Fruit fly (Drosophila melanogaster): ENCODE data around the gene RpS28-like.

Gene RpS28-like

DNA sequence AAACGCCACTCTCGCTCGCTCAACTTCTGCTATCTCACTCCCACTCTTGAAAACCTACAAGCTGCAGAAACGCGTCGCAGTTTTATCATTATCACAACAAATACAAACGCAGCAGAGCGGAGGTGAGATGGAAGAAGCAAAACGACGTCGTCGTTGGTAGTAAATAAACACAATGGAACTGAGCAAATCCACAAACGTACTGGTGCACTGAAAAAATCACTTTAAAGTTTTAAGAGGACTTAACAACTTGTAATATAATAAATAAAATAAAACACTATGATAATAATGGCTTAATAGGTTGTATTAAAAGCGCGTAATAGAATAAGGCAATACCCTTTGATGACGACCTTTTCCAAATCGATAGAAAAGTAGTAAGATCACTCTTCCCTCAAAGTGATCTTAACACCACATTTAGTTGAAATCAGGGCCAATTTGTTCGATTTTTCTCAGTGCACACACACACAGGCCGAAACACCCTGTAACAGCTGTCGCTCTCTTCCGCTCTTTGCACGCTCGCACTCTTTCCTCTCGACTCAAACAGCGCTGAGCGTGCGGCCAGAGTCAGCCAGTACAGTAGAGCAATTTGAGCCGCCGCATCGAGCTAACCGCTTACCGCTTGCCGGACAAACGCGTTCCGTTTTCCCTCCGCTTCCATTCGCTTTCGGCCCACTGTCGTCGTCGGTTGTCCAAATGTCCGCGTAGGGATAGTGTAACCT is 12.8 kb downstream of the RpS28-like start:
- TF ChIP-seq CG33017 (tag; optimal IDR thresholded peaks at IDR 0.05) = peak; percentile 92
- TF ChIP-seq CG11617 (GFP tag; optimal IDR thresholded peaks at IDR 0.05) = peak; percentile 97
- peak; percentile 83 for TF ChIP-seq CG14711 (tag; optimal IDR thresholded peaks at IDR 0.05)
- TF ChIP-seq CG7045 (GFP tag; optimal IDR thresholded peaks at IDR 0.05) = peak; percentile 95
- TF ChIP-seq Hr96 (GFP tag; optimal IDR thresholded peaks at IDR 0.05) = peak; percentile 76
- peak; percentile 88 for TF ChIP-seq Crg-1 (GFP tag; optimal IDR thresholded peaks at IDR 0.05)
- TF ChIP-seq CG12768 (GFP tag; optimal IDR thresholded peaks at IDR 0.05) = peak; percentile 94
- TF ChIP-seq bab1 (GFP tag; optimal IDR thresholded peaks at IDR 0.05) = peak; percentile 96
- peak; percentile 95 for TF ChIP-seq Clk (GFP tag; optimal IDR thresholded peaks at IDR 0.05)
- peak; percentile 80 for TF ChIP-seq Mnt (GFP tag; optimal IDR thresholded peaks at IDR 0.05)
- TF ChIP-seq ovo (GFP tag; optimal IDR thresholded peaks at IDR 0.05) = peak; percentile 84
- peak; percentile 93 for TF ChIP-seq CG5204 (GFP tag; optimal IDR thresholded peaks at IDR 0.05)
- TF ChIP-seq pad (GFP tag; optimal IDR thresholded peaks at IDR 0.05) = peak; percentile 87
- TF ChIP-seq cnc (optimal IDR thresholded peaks at IDR 0.05) = no peak
- peak; percentile 95 for TF ChIP-seq CG7101 (tag; optimal IDR thresholded peaks at IDR 0.05)
- TF ChIP-seq CG1620 (GFP tag; optimal IDR thresholded peaks at IDR 0.05) = peak; percentile 90
- peak; percentile 93 for TF ChIP-seq cic (GFP tag; optimal IDR thresholded peaks at IDR 0.05)
- TF ChIP-seq tj (GFP tag; optimal IDR thresholded peaks at IDR 0.05) = peak; percentile 74
- peak; percentile 88 for TF ChIP-seq toe (GFP tag; optimal IDR thresholded peaks at IDR 0.05)
- peak; percentile 95 for TF ChIP-seq kay (GFP tag; ENCODE audit: borderline replicate concordance)

DNA sequence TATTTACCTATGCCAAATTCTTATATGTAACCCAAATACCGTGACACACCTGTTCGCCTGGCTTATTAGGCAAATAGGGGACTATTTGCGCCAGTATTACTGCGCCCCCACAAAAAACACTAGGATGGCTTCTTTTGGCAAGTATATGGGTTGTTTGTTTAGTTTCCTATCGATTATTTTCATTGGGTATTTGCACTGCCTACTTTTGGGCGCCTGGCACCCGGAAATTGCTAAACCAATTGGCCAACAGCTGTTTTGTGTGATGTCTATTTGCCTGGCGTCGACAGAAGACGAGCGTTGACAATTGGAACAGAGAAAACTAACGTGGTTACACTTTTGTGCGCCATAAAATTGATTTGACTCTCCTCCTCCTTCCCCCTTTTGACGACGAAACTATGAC is 16.4 kb downstream of the RpS28-like start:
- TF ChIP-seq CG11617 (GFP tag; optimal IDR thresholded peaks at IDR 0.05) = no peak
- TF ChIP-seq CG12768 (GFP tag; optimal IDR thresholded peaks at IDR 0.05) = no peak
- no peak for TF ChIP-seq Hr96 (GFP tag; optimal IDR thresholded peaks at IDR 0.05)
- TF ChIP-seq CG7045 (GFP tag; optimal IDR thresholded peaks at IDR 0.05) = no peak
- TF ChIP-seq pad (GFP tag; optimal IDR thresholded peaks at IDR 0.05) = no peak
- TF ChIP-seq CG33017 (tag; optimal IDR thresholded peaks at IDR 0.05) = no peak
- no peak for TF ChIP-seq bab1 (GFP tag; optimal IDR thresholded peaks at IDR 0.05)
- no peak for TF ChIP-seq kay (GFP tag; ENCODE audit: borderline replicate concordance)
- TF ChIP-seq ovo (GFP tag; optimal IDR thresholded peaks at IDR 0.05) = no peak
- TF ChIP-seq CG1620 (GFP tag; optimal IDR thresholded peaks at IDR 0.05) = no peak
- TF ChIP-seq CG7101 (tag; optimal IDR thresholded peaks at IDR 0.05) = no peak
- no peak for TF ChIP-seq tj (GFP tag; optimal IDR thresholded peaks at IDR 0.05)
- no peak for TF ChIP-seq Mnt (GFP tag; optimal IDR thresholded peaks at IDR 0.05)
- TF ChIP-seq toe (GFP tag; optimal IDR thresholded peaks at IDR 0.05) = no peak
- no peak for TF ChIP-seq cnc (optimal IDR thresholded peaks at IDR 0.05)
- no peak for TF ChIP-seq Crg-1 (GFP tag; optimal IDR thresholded peaks at IDR 0.05)
- no peak for TF ChIP-seq cic (GFP tag; optimal IDR thresholded peaks at IDR 0.05)
- no peak for TF ChIP-seq Clk (GFP tag; optimal IDR thresholded peaks at IDR 0.05)
- TF ChIP-seq CG5204 (GFP tag; optimal IDR thresholded peaks at IDR 0.05) = no peak

DNA sequence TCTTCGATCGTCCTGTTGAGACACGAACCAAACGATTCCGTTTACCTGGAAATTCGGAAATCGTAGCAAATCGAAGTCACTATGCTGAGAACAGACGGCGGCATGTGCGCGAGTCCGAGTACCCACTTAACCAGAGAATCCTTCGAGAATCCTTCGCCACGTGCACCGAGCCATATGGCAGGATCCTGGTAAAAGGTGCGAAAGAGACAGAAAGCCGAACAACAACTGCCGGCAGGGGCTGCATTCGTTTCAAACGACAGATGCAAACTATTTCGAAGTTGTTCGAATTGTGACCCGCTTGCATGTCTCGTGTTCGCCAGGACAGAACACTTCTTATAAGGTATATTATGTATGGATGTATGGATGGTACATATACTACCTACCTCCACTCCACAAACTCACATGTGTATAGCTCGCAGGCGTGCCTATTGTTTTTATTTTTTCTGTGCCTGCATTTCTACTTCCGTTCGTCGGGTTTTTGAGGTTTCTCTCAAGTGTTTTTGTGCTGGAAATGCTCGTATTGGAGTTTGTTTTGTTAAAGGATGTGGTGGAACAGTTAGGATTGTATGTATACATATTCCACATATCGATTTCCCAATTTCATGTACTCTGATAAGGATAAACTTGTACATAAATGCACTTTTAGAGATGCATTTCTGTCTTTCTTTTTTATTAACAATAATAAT is 17.9 kb downstream of the RpS28-like start:
- TF ChIP-seq CG1620 (GFP tag; optimal IDR thresholded peaks at IDR 0.05) (no peak), Mnt (GFP tag; optimal IDR thresholded peaks at IDR 0.05) (no peak), pad (GFP tag; optimal IDR thresholded peaks at IDR 0.05) (no peak), ovo (GFP tag; optimal IDR thresholded peaks at IDR 0.05) (no peak), CG33017 (tag; optimal IDR thresholded peaks at IDR 0.05) (no peak), CG14711 (tag; optimal IDR thresholded peaks at IDR 0.05) (no peak), kay (GFP tag; ENCODE audit: borderline replicate concordance) (no peak)

DNA sequence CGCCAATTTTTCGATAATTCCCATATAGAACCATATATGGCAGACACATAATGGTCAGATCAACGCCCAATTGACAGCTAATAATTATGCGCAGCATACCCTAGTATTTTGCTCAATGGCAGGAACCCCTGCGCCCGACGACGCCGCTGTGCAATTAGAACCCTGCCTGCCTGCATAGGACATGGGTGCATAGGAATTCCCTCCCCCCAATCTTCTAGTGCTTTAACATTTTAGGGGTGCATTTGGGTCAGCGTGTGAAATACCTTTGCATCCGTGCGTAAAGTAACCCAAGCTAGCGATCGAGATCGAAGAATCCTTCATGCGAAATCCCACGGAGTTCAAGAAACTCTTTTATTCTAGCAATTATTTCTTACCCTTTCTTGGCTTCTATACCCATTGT is 18.6 kb downstream of the RpS28-like start:
- TF ChIP-seq ovo (GFP tag; optimal IDR thresholded peaks at IDR 0.05) = no peak
- no peak for TF ChIP-seq CG12768 (GFP tag; optimal IDR thresholded peaks at IDR 0.05)
- TF ChIP-seq CG7045 (GFP tag; optimal IDR thresholded peaks at IDR 0.05) = no peak
- no peak for TF ChIP-seq cic (GFP tag; optimal IDR thresholded peaks at IDR 0.05)
- TF ChIP-seq kay (GFP tag; ENCODE audit: borderline replicate concordance) = no peak
- no peak for TF ChIP-seq CG5204 (GFP tag; optimal IDR thresholded peaks at IDR 0.05)
- no peak for TF ChIP-seq CG1620 (GFP tag; optimal IDR thresholded peaks at IDR 0.05)
- TF ChIP-seq CG11617 (GFP tag; optimal IDR thresholded peaks at IDR 0.05) = no peak
- TF ChIP-seq Clk (GFP tag; optimal IDR thresholded peaks at IDR 0.05) = no peak
- no peak for TF ChIP-seq Crg-1 (GFP tag; optimal IDR thresholded peaks at IDR 0.05)
- no peak for TF ChIP-seq toe (GFP tag; optimal IDR thresholded peaks at IDR 0.05)
- TF ChIP-seq CG33017 (tag; optimal IDR thresholded peaks at IDR 0.05) = no peak
- no peak for TF ChIP-seq tj (GFP tag; optimal IDR thresholded peaks at IDR 0.05)
- no peak for TF ChIP-seq Hr96 (GFP tag; optimal IDR thresholded peaks at IDR 0.05)
- TF ChIP-seq CG7101 (tag; optimal IDR thresholded peaks at IDR 0.05) = no peak
- no peak for TF ChIP-seq cnc (optimal IDR thresholded peaks at IDR 0.05)
- no peak for TF ChIP-seq bab1 (GFP tag; optimal IDR thresholded peaks at IDR 0.05)

DNA sequence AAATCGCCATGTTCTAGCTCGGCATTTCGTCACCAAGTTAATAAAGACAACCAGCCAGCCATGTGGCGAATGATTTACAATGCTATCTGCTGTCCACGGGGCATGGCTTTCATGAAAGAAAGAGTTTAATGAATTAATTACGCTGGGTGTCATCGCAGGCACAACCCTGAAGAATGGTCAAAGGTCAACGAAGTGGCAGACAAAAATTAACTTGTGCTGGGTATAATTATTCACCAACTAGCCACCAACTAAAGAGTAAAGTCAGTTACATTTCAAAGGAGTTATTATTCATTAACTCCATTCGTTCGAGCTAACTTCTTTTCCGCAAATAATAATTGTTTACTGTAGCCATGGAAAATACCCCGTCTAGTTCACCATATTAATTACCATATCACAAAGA is 20.9 kb downstream of the RpS28-like start:
- no peak for TF ChIP-seq toe (GFP tag; optimal IDR thresholded peaks at IDR 0.05)
- TF ChIP-seq pad (GFP tag; optimal IDR thresholded peaks at IDR 0.05) = no peak
- no peak for TF ChIP-seq CG14711 (tag; optimal IDR thresholded peaks at IDR 0.05)
- no peak for TF ChIP-seq tj (GFP tag; optimal IDR thresholded peaks at IDR 0.05)
- no peak for TF ChIP-seq Clk (GFP tag; optimal IDR thresholded peaks at IDR 0.05)
- no peak for TF ChIP-seq Hr96 (GFP tag; optimal IDR thresholded peaks at IDR 0.05)
- TF ChIP-seq cic (GFP tag; optimal IDR thresholded peaks at IDR 0.05) = no peak

DNA sequence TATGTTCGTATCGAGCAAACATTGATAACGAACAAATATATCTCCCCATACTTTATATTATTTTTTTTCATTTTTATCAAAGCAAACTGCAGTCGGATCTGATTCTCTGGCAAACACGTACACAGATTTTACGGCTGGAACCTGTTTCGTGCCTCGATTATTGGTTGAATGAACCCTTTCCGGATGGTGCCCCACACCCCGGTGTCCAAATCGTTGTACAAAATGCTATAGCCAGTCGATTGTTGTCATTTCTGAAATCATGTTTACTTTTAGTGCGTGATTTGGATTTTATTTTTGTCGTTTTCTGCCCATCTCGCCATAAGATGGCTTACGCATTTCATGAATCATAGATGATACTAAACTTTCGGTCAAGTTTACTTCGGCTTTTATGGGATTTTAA is 21.3 kb downstream of the RpS28-like start:
- TF ChIP-seq Mnt (GFP tag; optimal IDR thresholded peaks at IDR 0.05) (no peak), CG12768 (GFP tag; optimal IDR thresholded peaks at IDR 0.05) (no peak), toe (GFP tag; optimal IDR thresholded peaks at IDR 0.05) (no peak), cnc (optimal IDR thresholded peaks at IDR 0.05) (no peak), kay (GFP tag; ENCODE audit: borderline replicate concordance) (no peak), Hr96 (GFP tag; optimal IDR thresholded peaks at IDR 0.05) (no peak), CG5204 (GFP tag; optimal IDR thresholded peaks at IDR 0.05) (no peak), CG33017 (tag; optimal IDR thresholded peaks at IDR 0.05) (no peak), CG7045 (GFP tag; optimal IDR thresholded peaks at IDR 0.05) (no peak), CG14711 (tag; optimal IDR thresholded peaks at IDR 0.05) (no peak), tj (GFP tag; optimal IDR thresholded peaks at IDR 0.05) (no peak), ovo (GFP tag; optimal IDR thresholded peaks at IDR 0.05) (no peak), Crg-1 (GFP tag; optimal IDR thresholded peaks at IDR 0.05) (no peak), Clk (GFP tag; optimal IDR thresholded peaks at IDR 0.05) (no peak), CG1620 (GFP tag; optimal IDR thresholded peaks at IDR 0.05) (no peak), pad (GFP tag; optimal IDR thresholded peaks at IDR 0.05) (no peak), bab1 (GFP tag; optimal IDR thresholded peaks at IDR 0.05) (no peak), CG11617 (GFP tag; optimal IDR thresholded peaks at IDR 0.05) (no peak)
